Worm (Caenorhabditis elegans): ENCODE results near the gene srbc-10.

Gene srbc-10

DNA sequence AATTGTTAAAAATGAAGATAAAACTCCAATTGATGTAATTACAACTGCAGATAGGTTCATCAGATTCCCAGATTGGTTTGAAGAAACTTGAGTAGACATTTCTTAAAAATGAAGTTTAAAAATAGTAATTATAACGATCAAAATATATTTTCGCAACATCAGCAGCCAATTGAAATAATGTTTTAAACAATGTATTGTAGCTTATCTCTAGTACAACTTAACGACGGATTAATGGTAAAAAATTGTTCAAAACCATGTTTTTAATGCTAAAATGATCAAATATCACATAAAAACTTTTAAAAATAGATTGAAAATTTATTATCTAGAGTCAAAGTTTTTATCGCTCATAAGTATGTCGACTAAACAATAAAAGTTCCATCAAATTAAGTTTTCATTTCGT lies 2.4 kb upstream of the srbc-10 start, which contains the start of gene srbc-11:
srbc-11 (minus strand) TSS at position 101 of the 400 bp plus-strand sequence.
- TF ChIP-seq ztf-29 (GFP tag; IDR thresholded peaks at IDR 0.05) (no peak), T22C8.4 (GFP tag; IDR thresholded peaks at IDR 0.05) (no peak), ztf-23 (GFP tag; IDR thresholded peaks at IDR 0.05) (no peak), tab-1 (GFP tag; IDR thresholded peaks at IDR 0.05) (no peak), ref-1 (GFP tag; conservative IDR thresholded peaks at IDR 0.05) (no peak), flt-1 (GFP tag; IDR thresholded peaks at IDR 0.05) (no peak), med-1 (GFP tag; optimal IDR thresholded peaks at IDR 0.05; ENCODE audit: insufficient read depth) (no peak), cog-1 (tag; optimal IDR thresholded peaks at IDR 0.05) (no peak)

DNA sequence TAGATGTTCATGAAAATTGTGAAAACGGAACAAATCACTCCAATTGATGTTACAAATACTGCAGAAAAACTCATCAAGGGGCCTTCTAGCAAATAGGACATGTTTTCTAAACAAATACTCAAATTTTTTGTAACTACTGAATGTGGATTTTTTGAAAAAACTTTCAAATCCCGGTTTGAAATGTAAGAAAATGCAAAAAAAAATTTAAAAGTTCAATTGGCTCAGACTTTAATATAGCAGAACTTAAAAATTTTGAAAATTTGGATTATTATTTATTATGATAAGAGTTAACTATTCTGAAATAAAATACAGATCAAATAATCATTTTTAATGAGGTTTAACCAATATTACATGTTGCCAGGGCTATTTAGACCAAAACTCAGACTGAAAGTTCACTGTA lies 2.5 kb downstream of the srbc-10 start, which contains the start of gene srbc-9:
srbc-9 (minus strand) TSS at position 101 of the 400 bp plus-strand sequence.
- TF ChIP-seq T22C8.4 (GFP tag; IDR thresholded peaks at IDR 0.05) (no peak), ztf-29 (GFP tag; IDR thresholded peaks at IDR 0.05) (no peak), ref-1 (GFP tag; conservative IDR thresholded peaks at IDR 0.05) (no peak), cog-1 (tag; optimal IDR thresholded peaks at IDR 0.05) (no peak), ztf-23 (GFP tag; IDR thresholded peaks at IDR 0.05) (no peak), med-1 (GFP tag; optimal IDR thresholded peaks at IDR 0.05; ENCODE audit: insufficient read depth) (no peak), tab-1 (GFP tag; IDR thresholded peaks at IDR 0.05) (no peak), klf-2 (GFP tag; conservative IDR thresholded peaks at IDR 0.05) (no peak), flt-1 (GFP tag; IDR thresholded peaks at IDR 0.05) (no peak)

DNA sequence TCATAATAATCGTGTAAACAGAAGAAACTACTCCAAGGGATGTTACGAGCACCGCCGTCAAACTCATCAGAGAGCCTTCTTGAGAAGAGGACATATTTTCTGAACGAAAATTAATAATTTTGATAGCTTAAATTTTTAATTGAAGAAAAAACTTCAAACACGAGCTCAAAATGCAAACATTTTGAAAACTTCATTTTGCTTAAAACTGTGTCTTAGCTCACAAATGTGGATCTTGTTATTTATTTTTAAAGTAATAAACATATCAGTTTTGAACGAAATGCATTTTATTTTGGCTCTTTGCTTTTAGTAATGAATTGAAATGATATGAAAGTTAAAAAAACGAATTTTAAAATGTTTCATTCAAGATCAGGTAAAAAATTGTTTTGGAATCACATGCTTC lies 5.3 kb downstream of the srbc-10 start, which contains the start of gene srbc-7:
srbc-7 (minus strand) TSS at position 101 of the 400 bp plus-strand sequence.
- TF ChIP-seq flt-1 (GFP tag; IDR thresholded peaks at IDR 0.05) (no peak), T22C8.4 (GFP tag; IDR thresholded peaks at IDR 0.05) (no peak), klf-2 (GFP tag; conservative IDR thresholded peaks at IDR 0.05) (no peak), cog-1 (tag; optimal IDR thresholded peaks at IDR 0.05) (no peak), ztf-23 (GFP tag; IDR thresholded peaks at IDR 0.05) (no peak), ref-1 (GFP tag; conservative IDR thresholded peaks at IDR 0.05) (no peak), tab-1 (GFP tag; IDR thresholded peaks at IDR 0.05) (no peak)

DNA sequence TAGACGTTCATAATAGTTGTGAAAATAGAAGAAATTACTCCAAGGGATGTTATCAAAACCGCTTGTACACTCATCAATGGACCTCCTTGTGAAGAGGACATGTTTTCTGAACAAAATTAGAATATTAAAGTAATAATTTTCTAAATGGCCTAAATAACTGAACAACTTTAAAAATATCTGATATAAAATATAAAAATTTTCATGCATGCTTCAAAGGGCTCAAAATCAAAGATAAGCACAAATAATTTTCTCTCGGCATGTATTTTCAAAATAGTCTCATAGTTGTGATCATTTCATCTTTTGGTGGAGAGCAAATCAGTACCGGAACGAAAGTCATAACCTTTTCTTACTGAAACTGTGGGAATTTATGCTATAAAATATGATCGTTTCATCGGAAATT lies 7.8 kb downstream of the srbc-10 start, which contains the start of gene srbc-8:
srbc-8 (minus strand) TSS at position 101 of the 400 bp plus-strand sequence.
- no peak for TF ChIP-seq ztf-23 (GFP tag; IDR thresholded peaks at IDR 0.05)
- TF ChIP-seq tab-1 (GFP tag; IDR thresholded peaks at IDR 0.05): no peak
- no peak for TF ChIP-seq cog-1 (tag; optimal IDR thresholded peaks at IDR 0.05)
- no peak for TF ChIP-seq ref-1 (GFP tag; conservative IDR thresholded peaks at IDR 0.05)
- TF ChIP-seq med-1 (GFP tag; optimal IDR thresholded peaks at IDR 0.05; ENCODE audit: insufficient read depth): no peak
- TF ChIP-seq flt-1 (GFP tag; IDR thresholded peaks at IDR 0.05): no peak
- TF ChIP-seq T22C8.4 (GFP tag; IDR thresholded peaks at IDR 0.05): no peak
- no peak for TF ChIP-seq ztf-29 (GFP tag; IDR thresholded peaks at IDR 0.05)
- no peak for TF ChIP-seq klf-2 (GFP tag; conservative IDR thresholded peaks at IDR 0.05)

DNA sequence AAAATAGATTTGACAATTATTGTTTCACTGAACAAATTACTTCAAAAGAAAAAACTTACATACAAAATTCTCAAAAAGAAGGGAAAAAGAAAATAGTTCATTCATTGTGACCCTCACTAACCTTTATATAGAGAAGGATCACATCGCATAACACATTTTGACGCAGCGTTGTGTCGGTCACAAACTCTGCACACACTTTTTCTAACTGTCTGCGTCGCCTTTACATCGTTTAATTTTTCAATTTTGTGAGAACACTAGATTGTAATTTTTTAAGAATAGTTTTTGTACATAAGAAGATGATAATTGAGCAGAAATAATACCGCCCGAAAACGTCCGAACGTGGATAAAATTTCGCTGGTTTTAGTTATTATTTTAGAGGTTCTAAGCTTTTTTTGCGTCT lies 11.9 kb downstream of the srbc-10 start, which contains the start of gene C18B10.6:
C18B10.6 (minus strand) TSS at position 101 of the 400 bp plus-strand sequence.
- TF ChIP-seq cog-1 (tag; optimal IDR thresholded peaks at IDR 0.05) (no peak), tab-1 (GFP tag; IDR thresholded peaks at IDR 0.05) (no peak), ref-1 (GFP tag; conservative IDR thresholded peaks at IDR 0.05) (no peak), T22C8.4 (GFP tag; IDR thresholded peaks at IDR 0.05) (no peak), ztf-23 (GFP tag; IDR thresholded peaks at IDR 0.05) (no peak), ztf-29 (GFP tag; IDR thresholded peaks at IDR 0.05) (no peak)

DNA sequence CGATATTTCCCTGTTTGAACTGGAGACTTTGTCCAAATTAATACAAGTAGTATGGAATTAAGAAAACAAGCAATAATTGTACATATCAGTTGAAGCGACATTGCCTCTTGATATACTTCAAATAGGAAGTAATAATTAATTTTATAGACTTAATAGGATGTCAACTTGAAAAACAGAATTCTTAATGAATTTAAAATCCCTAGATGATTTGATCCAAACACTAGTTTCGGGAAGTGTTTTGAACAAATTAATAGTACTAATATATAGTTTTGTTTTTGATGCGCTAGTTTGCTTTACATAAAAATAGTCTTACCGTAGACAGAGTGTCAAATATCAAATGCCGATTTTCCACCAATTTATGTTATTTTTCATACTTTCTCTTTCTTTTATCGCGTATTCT lies 14.4 kb downstream of the srbc-10 start, which contains the start of gene str-190:
str-190 (minus strand) TSS at position 101 of the 400 bp plus-strand sequence.
- no peak for TF ChIP-seq med-1 (GFP tag; optimal IDR thresholded peaks at IDR 0.05; ENCODE audit: insufficient read depth)
- TF ChIP-seq klf-2 (GFP tag; conservative IDR thresholded peaks at IDR 0.05): no peak
- no peak for TF ChIP-seq flt-1 (GFP tag; IDR thresholded peaks at IDR 0.05)
- no peak for TF ChIP-seq ztf-29 (GFP tag; IDR thresholded peaks at IDR 0.05)
- no peak for TF ChIP-seq ztf-23 (GFP tag; IDR thresholded peaks at IDR 0.05)
- TF ChIP-seq tab-1 (GFP tag; IDR thresholded peaks at IDR 0.05): no peak
- no peak for TF ChIP-seq T22C8.4 (GFP tag; IDR thresholded peaks at IDR 0.05)
- TF ChIP-seq cog-1 (tag; optimal IDR thresholded peaks at IDR 0.05): no peak
- TF ChIP-seq ref-1 (GFP tag; conservative IDR thresholded peaks at IDR 0.05): no peak

DNA sequence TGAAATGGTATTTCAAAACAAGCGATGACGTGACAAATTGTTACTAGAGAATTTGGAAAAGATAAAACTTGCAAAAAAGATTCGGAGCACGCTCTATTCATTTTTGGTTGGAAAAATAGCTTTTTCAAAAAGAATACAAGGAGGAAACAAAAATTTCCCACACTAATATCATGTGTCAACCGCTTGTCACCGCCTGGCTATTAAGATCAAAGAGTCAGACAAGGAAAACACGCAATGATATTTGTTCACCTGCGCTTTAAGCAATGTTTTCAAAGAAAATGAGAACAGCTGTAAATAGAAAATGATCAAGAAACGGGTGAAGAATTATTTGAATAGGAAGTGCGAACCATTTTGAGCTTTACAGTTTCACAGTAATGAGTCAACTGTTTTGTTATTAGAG lies 16.1 kb downstream of the srbc-10 start, which contains the start of gene srh-125:
srh-125 (minus strand) TSS at position 101 of the 400 bp plus-strand sequence.
- TF ChIP-seq cog-1 (tag; optimal IDR thresholded peaks at IDR 0.05): no peak
- no peak for TF ChIP-seq tab-1 (GFP tag; IDR thresholded peaks at IDR 0.05)
- TF ChIP-seq ztf-23 (GFP tag; IDR thresholded peaks at IDR 0.05): no peak
- TF ChIP-seq ref-1 (GFP tag; conservative IDR thresholded peaks at IDR 0.05): no peak
- TF ChIP-seq T22C8.4 (GFP tag; IDR thresholded peaks at IDR 0.05): no peak
- no peak for TF ChIP-seq klf-2 (GFP tag; conservative IDR thresholded peaks at IDR 0.05)
- no peak for TF ChIP-seq ztf-29 (GFP tag; IDR thresholded peaks at IDR 0.05)
- TF ChIP-seq med-1 (GFP tag; optimal IDR thresholded peaks at IDR 0.05; ENCODE audit: insufficient read depth): no peak
- no peak for TF ChIP-seq flt-1 (GFP tag; IDR thresholded peaks at IDR 0.05)

DNA sequence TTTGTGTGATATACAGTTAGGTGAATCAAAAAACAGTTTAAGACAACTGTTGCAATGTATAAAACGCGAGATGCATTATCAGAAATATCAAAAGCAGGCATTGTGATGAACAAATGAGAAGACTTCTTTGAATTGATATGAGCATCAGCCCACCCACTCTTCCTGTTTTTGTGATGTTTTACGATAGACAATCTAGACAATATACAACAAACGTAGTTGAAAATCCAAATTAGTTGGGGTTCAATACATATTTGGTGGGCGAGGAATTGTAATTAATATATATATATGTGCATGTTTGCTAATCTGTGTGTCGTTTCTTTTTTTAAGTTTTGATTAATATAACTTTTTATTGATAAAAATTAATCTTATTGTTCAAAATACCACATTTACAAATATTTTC lies 20.0 kb downstream of the srbc-10 start, which contains the start of gene str-28:
str-28 (minus strand) TSS at position 101 of the 400 bp plus-strand sequence.
- no peak for TF ChIP-seq cog-1 (tag; optimal IDR thresholded peaks at IDR 0.05)
- TF ChIP-seq klf-2 (GFP tag; conservative IDR thresholded peaks at IDR 0.05): no peak
- no peak for TF ChIP-seq tab-1 (GFP tag; IDR thresholded peaks at IDR 0.05)
- TF ChIP-seq med-1 (GFP tag; optimal IDR thresholded peaks at IDR 0.05; ENCODE audit: insufficient read depth): no peak
- no peak for TF ChIP-seq flt-1 (GFP tag; IDR thresholded peaks at IDR 0.05)
- no peak for TF ChIP-seq ztf-23 (GFP tag; IDR thresholded peaks at IDR 0.05)
- no peak for TF ChIP-seq ztf-29 (GFP tag; IDR thresholded peaks at IDR 0.05)

DNA sequence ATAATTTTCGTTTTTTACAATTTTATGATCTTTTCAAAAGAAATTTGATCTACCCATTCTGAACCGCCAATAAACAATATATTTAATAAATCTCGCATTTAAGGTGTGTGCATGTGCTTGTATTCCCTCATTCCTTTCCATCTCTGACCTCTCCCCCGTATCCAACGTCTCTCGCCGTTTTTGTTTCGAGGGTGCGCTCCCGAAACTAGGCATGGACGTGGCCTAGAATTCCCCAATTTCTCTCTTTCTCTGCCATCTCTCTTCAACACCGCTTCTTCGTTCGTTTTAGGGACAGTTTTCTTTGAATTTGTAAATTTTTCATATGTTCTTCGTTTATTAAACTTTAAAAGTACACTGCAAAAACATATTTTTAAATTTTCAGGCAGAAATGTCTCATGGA lies 27.3 kb downstream of the srbc-10 start, which contains the start of gene F25E5.1:
F25E5.1 (plus strand) TSS at position 376 of the 400 bp plus-strand sequence.
- TF ChIP-seq med-1 (GFP tag; optimal IDR thresholded peaks at IDR 0.05; ENCODE audit: insufficient read depth): no peak
- TF ChIP-seq klf-2 (GFP tag; conservative IDR thresholded peaks at IDR 0.05): no peak
- 0 out of 2 replicates have a peak, but pooled peaks have one; percentile 57 for TF ChIP-seq ztf-23 (GFP tag; IDR thresholded peaks at IDR 0.05)
- TF ChIP-seq cog-1 (tag; optimal IDR thresholded peaks at IDR 0.05): peak; percentile 27
- no peak for TF ChIP-seq flt-1 (GFP tag; IDR thresholded peaks at IDR 0.05)

DNA sequence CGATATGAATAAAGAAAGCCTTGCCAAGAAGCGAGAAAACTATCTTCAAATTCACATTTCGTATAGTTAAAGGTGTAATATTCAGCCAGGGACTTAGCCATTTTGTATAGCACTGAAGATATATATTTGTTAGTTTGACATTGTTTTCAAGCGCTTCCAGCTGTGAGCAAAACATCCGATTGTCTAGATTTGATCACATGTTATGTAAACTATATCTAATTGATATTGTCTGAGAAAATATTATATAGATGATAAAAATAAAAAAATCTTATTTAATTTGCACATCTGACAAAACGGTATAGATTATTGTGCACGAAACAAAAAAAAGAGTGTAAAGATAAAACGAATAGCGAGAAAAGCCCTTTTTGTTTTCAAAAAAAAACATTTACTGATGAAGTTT lies 28.1 kb downstream of the srbc-10 start, which contains the start of gene srh-89:
srh-89 (minus strand) TSS at position 101 of the 400 bp plus-strand sequence.
- TF ChIP-seq T22C8.4 (GFP tag; IDR thresholded peaks at IDR 0.05): no peak
- TF ChIP-seq tab-1 (GFP tag; IDR thresholded peaks at IDR 0.05): no peak
- TF ChIP-seq cog-1 (tag; optimal IDR thresholded peaks at IDR 0.05): no peak
- no peak for TF ChIP-seq med-1 (GFP tag; optimal IDR thresholded peaks at IDR 0.05; ENCODE audit: insufficient read depth)
- TF ChIP-seq flt-1 (GFP tag; IDR thresholded peaks at IDR 0.05): no peak
- no peak for TF ChIP-seq ref-1 (GFP tag; conservative IDR thresholded peaks at IDR 0.05)
- no peak for TF ChIP-seq ztf-23 (GFP tag; IDR thresholded peaks at IDR 0.05)
- no peak for TF ChIP-seq ztf-29 (GFP tag; IDR thresholded peaks at IDR 0.05)
- TF ChIP-seq klf-2 (GFP tag; conservative IDR thresholded peaks at IDR 0.05): no peak
